Worm (Caenorhabditis elegans) whole organism, midembryonic: ENCODE data around the gene lido-7.

ENCODE experiments used
- T22C8.4 ChIP-seq: fragments of 200-800 bp; sonication (Bioruptor generic); IDR thresholded peaks from 2 replicates; pipeline ENCODE4 v1.3.6; 2022; ENCODE audit warnings: missing genetic modification characterization, missing compliant biosample characterization
- ztf-29 ChIP-seq: fragments of 200-800 bp; sonication (Bioruptor generic); IDR thresholded peaks from 2 replicates; pipeline ENCODE4 v1.3.6; 2022; ENCODE audit warnings: missing genetic modification reagents, missing genetic modification characterization, missing compliant biosample characterization

ce11 chrII:3000535-3001264, 12.6 kb downstream of the lido-7 start, which contains the start of gene lido-9:
- TF ChIP-seq T22C8.4 (GFP tag; lab: Robert Waterston, UW), result no peak
- no peak for TF ChIP-seq ztf-29 (GFP tag; lab: Robert Waterston, UW)
